Fruit fly (Drosophila melanogaster) Kc167 (cell line): ENCODE data around the gene betaNACtes1.

Experiments
- Myc ChIP-seq: fragments of >200 bp; optimal IDR thresholded peaks from 2 replicates; lab custom pipeline; 2017; ENCODE audit warnings: missing external identifiers
- Sin3A ChIP-seq: fragments of >200 bp; optimal IDR thresholded peaks from 2 replicates; lab custom pipeline; 2018; ENCODE audit warnings: missing external identifiers
- h ChIP-seq: fragments of >200 bp; optimal IDR thresholded peaks from 3 replicates; lab custom pipeline; 2018; ENCODE audit warnings: missing external identifiers
- insv ChIP-seq: fragments of >200 bp; optimal IDR thresholded peaks from 3 replicates; lab custom pipeline; 2018; ENCODE audit warnings: missing external identifiers
- psq ChIP-seq: fragments of >200 bp; optimal IDR thresholded peaks from 2 replicates; lab custom pipeline; 2017; ENCODE audit warnings: missing external identifiers
- ttk ChIP-seq: sonication (Bioruptor generic); optimal IDR thresholded peaks from 2 replicates; lab custom pipeline; 2017; ENCODE audit warnings: missing external identifiers

Gene betaNACtes1

DNA sequence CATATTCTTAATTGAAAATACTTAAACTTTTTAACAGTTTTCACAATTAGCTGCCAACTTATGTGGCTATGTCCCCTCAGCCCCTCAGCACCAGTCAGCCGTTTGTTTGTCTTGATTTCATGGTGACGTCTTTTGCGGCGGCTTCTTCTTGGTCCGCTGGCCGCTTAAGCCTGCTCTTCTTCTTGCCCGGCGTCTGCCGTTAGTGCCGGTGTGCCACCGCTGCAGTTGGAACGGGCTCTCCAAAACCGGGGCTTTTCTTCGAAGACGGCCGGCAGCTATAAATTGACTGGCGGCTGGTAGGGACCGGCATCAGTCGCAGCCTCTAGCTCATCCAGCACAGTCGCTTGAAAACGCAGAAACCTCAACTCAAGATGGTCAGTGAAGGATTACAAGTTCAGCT, 2.0 kb upstream of the betaNACtes1 start, which contains the start of gene CG1368:
TSS of gene CG1368 (plus strand) at position 301 of the 400 bp plus-strand sequence.
- TF ChIP-seq ttk (lab: Kevin White, UChicago) (no peak), h (lab: Kevin White, UChicago) (no peak), psq (lab: Kevin White, UChicago) (no peak), Myc (lab: Kevin White, UChicago) (no peak), Sin3A (no peak), insv (lab: Kevin White, UChicago) (no peak)

DNA sequence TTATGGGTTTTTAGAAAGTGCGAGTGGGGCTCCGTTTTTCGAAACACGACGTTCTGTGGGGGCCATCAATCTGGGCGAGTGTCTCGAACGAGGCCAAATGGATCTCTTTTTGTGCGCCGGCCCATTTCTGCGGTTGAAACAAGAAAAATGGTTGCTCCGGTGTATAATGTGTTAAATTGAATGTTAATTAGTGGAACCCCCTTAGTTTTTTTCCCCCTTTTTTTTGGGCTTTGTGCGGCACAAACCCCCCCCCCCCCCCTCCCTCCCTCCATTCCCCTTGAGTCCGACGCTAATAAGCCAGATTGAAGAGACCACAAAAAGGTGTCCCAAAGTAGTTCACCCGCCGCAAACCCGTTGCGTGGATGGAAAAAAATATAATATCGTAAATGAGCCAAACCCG, 1.2 kb upstream of the betaNACtes1 start:
- no peak for TF ChIP-seq Sin3A
- no peak for TF ChIP-seq insv (lab: Kevin White, UChicago)
- TF ChIP-seq h (lab: Kevin White, UChicago), result no peak
- no peak for TF ChIP-seq Myc (lab: Kevin White, UChicago)
- TF ChIP-seq psq (lab: Kevin White, UChicago), result no peak
- no peak for TF ChIP-seq ttk (lab: Kevin White, UChicago)

DNA sequence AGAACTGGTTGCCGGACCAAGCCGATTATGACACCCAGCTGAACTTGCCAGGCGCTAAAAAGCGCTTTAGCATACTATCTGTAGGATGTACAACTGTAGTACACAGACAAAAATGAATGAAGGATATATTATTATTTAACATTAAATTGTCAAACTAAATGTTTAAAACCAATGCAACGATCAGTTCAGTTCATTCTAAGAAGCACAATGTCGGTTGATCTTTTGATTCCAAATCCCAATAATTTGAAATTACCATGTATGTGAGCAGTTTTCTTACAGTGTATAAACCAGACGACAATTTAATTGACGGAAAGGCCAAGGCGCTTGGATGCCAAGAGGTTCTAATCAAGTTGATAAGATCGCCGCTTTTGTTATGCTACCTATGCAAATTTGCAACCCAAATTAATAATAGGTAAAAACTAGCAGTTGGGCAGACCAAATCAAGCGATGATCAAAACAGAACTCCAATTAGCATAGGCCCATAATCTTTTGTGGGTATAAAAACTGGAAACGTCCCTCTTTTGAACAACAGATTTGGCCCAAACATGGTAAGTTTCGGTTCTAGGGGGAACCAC, 3.3 kb downstream of the betaNACtes1 start, which contains the start of gene CG12480:
TSS of gene CG12480 (plus strand) at position 525 of the 575 bp plus-strand sequence.
- TF ChIP-seq psq (lab: Kevin White, UChicago) (no peak), insv (lab: Kevin White, UChicago) (no peak), h (lab: Kevin White, UChicago) (no peak), Myc (lab: Kevin White, UChicago) (no peak), Sin3A (no peak), ttk (lab: Kevin White, UChicago) (no peak)

DNA sequence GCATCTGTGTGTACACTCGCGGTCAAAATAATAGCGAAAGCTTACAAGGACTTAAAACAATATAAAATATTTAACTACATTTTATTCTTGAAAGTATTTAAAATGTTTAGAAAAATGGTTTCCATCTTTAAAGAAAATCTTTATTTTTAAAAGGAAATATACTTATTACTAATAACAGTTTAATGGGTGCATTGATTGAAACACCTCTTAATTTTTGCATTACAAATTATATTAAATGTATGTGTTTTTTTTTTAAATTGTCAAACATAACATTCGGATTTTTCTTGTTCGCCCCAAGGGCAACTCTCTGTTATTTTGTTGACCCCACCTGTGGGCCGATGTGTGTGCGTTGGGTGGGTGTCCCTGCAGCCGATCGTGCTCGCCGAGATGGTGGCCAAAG, 18.7 kb downstream of the betaNACtes1 start:
- TF ChIP-seq h (lab: Kevin White, UChicago), result no peak
- no peak for TF ChIP-seq ttk (lab: Kevin White, UChicago)
- no peak for TF ChIP-seq Sin3A
- no peak for TF ChIP-seq psq (lab: Kevin White, UChicago)
- TF ChIP-seq insv (lab: Kevin White, UChicago), result no peak
- TF ChIP-seq Myc (lab: Kevin White, UChicago), result no peak

DNA sequence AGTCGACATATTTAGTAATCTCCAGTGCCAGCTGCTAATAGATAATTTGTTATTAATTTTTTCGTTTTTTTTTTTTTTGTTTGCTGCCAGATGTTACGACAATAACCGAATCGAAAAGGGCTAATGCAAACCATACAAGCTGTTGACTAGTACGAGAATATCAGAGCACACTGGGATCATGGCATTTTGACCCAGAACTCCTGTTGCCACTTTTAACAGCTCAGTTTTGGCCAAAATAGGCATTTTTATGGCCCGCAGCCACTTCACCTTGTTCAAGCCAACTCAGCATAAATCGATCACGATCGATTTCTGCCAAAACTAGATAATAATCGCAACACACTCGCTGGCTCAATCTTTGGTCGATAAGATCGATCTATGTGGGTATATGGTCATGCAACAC, 20.5 kb downstream of the betaNACtes1 start, which contains the start of gene CG12479:
TSS of gene CG12479 (minus strand) at position 101 of the 400 bp plus-strand sequence.
- TF ChIP-seq insv (lab: Kevin White, UChicago), result no peak
- TF ChIP-seq Myc (lab: Kevin White, UChicago), result no peak
- TF ChIP-seq Sin3A, result no peak
- no peak for TF ChIP-seq psq (lab: Kevin White, UChicago)
- no peak for TF ChIP-seq ttk (lab: Kevin White, UChicago)
- TF ChIP-seq h (lab: Kevin White, UChicago), result no peak

DNA sequence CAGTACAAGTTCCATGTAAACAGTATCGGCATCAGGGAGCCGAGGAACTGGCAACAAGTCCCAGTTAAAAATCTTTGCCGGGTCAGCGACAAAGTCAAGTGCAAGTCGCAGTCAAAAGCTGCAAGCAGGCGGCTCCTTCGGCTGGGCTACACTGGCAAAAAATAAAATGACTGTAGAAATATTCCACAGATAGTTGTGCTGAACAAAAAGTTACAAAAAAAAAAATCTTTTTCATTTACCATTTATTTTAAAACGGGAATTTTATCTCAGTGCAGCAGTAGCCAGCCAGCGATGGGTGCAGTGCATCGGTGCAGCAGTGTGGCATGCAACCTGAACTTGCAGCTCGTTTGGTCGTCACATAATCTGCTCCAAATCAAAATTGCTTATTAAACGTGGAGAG, 23.1 kb downstream of the betaNACtes1 start:
- no peak for TF ChIP-seq Myc (lab: Kevin White, UChicago)
- TF ChIP-seq h (lab: Kevin White, UChicago), result no peak
- no peak for TF ChIP-seq ttk (lab: Kevin White, UChicago)
- no peak for TF ChIP-seq insv (lab: Kevin White, UChicago)
- TF ChIP-seq psq (lab: Kevin White, UChicago), result no peak
- TF ChIP-seq Sin3A, result no peak

DNA sequence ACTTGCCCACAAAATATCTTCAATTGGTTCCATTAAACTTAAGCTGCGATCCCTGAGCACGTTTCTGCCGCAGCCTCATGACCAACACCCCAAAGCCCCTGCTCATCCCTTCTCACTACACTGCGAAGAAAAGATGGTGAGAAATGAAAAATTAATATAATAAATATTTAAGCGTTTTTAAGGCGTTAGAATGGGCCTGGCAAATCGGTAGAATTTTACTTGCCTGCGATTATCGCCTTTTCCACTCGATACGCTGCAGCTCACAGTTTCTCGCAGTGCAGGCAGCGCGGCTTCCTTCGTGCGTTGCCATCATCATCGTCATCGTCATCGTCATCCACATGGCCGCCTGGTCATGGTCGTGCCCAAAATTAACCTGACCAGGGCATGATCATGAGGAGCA, 24.3 kb downstream of the betaNACtes1 start:
- no peak for TF ChIP-seq psq (lab: Kevin White, UChicago)
- TF ChIP-seq h (lab: Kevin White, UChicago), result no peak
- no peak for TF ChIP-seq insv (lab: Kevin White, UChicago)
- no peak for TF ChIP-seq ttk (lab: Kevin White, UChicago)
- TF ChIP-seq Sin3A, result no peak
- TF ChIP-seq Myc (lab: Kevin White, UChicago), result no peak

DNA sequence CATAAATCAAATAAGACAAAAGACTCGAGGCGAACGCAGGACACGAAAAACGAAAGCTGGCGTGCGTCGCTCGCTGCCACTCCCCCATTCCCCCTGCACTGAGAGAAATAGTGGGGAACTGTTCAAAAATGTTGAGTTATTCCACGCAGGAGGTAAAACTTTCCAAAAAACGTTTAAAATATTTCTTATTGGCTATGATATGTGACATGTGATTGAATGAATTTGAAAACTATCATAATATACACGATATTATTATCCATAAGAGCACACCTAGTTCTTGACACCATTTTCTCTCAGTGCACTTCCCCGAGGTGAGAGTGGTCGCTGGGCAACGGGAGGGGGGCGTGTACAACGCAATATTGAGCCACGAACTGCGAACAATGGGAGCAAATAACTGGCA, 38.5 kb downstream of the betaNACtes1 start:
- TF ChIP-seq ttk (lab: Kevin White, UChicago) (no peak), psq (lab: Kevin White, UChicago) (no peak), Myc (lab: Kevin White, UChicago) (no peak), h (lab: Kevin White, UChicago) (no peak), insv (lab: Kevin White, UChicago) (no peak), Sin3A (no peak)

DNA sequence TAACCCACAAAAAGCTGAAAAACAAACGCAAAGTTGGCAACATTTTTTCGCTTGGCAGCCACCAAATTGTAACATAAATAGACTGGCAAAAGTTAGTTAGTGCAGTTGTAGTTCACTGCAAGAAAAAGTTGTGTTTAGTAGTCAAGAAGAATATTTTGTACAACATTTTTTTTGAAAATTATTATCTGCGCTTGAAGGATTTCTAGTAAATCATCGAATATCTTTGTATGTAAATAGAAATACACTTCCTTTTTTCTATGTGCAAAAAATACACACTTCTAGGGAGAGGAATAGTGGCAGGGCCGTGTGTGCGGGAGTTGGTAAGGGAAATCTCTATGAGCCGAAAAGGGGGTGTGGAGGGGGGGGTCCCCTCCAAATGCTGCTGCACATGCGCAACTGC, 48.7 kb downstream of the betaNACtes1 start:
- no peak for TF ChIP-seq h (lab: Kevin White, UChicago)
- no peak for TF ChIP-seq Sin3A
- TF ChIP-seq ttk (lab: Kevin White, UChicago), result no peak
- TF ChIP-seq psq (lab: Kevin White, UChicago), result no peak
- TF ChIP-seq Myc (lab: Kevin White, UChicago), result no peak
- no peak for TF ChIP-seq insv (lab: Kevin White, UChicago)

DNA sequence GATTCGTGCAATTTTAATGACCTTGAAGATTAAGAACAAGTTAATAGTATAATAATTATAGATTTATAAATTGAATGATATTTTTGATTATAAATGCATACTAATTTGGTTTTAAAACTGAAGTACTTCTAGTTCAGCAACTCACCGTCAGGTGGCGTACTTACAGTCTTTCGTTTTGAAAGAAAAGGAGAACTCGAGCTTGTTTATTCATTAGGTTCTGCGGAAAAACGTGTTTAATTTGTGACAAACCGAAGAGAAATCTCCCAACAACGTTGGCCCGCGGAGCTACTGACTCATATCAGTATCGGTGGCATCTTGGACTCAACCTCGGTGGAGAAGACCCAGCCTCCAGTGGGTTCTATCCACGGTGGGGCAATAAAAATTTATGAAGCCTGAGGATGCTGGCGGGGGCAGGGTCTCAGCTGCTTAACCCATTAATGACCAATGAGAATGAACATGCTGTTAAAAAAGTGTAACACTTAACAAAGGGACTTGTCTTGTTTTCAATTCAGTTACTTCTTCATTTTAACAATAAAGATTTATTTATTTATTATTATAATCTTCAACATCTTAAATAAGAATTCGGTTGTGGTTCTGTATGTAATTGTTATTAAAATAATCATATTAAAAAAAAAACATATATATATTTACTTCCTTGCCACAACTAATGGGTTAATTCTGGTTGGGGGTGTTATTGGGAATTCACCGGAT, 49.6 kb downstream of the betaNACtes1 start:
- TF ChIP-seq psq (lab: Kevin White, UChicago) (no peak), h (lab: Kevin White, UChicago) (no peak), Myc (lab: Kevin White, UChicago) (no peak), insv (lab: Kevin White, UChicago) (no peak), Sin3A (no peak), ttk (lab: Kevin White, UChicago) (no peak)
